Fruit fly (Drosophila melanogaster): ENCODE measurements around the gene zormin.

Gene zormin

dm6 chr3L:2163608-2164007, 12.1 kb upstream of the zormin start, which contains the start of gene CG15822 (continued):
- no peak for TF ChIP-seq CG8924 (tag; optimal IDR thresholded peaks at IDR 0.05)
- TF ChIP-seq Mad (GFP tag; optimal IDR thresholded peaks at IDR 0.05), result no peak
- TF ChIP-seq Hr78 (GFP tag; optimal IDR thresholded peaks at IDR 0.05), result peak in 1 of 2 experiments; percentile 37
- no peak for TF ChIP-seq CG2678 (tag; optimal IDR thresholded peaks at IDR 0.05)
- TF ChIP-seq cas (GFP tag; IDR thresholded peaks at IDR 0.05), result no peak
- peak; percentile 27 for TF ChIP-seq pros (GFP tag; optimal IDR thresholded peaks at IDR 0.05)

- TF ChIP-seq Drgx (GFP tag; IDR thresholded peaks at IDR 0.05) (peak; percentile 55; the same call in 1 of the 2 replicates), tll (GFP tag; optimal IDR thresholded peaks at IDR 0.05) (no peak), CG34376 (GFP tag; optimal IDR thresholded peaks at IDR 0.05) (no peak), Pdp1 (GFP tag; optimal IDR thresholded peaks at IDR 0.05) (peak in 1 of 2 experiments; percentile 33), corto (GFP tag; optimal IDR thresholded peaks at IDR 0.05) (no peak), CG10431 (GFP tag; optimal IDR thresholded peaks at IDR 0.05) (no peak), CG10654 (GFP tag; optimal IDR thresholded peaks at IDR 0.05) (no peak), CG16815 (GFP tag; optimal IDR thresholded peaks at IDR 0.05) (no peak), sr (GFP tag; IDR thresholded peaks at IDR 0.05) (no peak), CG7372 (GFP tag; IDR thresholded peaks at IDR 0.05) (no peak)
Measured at dm6 chr3L:2162623-2163022, 11.1 kb upstream of the zormin start.

- TF ChIP-seq sug (tag; optimal IDR thresholded peaks at IDR 0.05) (peak; percentile 17), ATbp (GFP tag; optimal IDR thresholded peaks at IDR 0.05) (peak; percentile 75), CG13296 (GFP tag; optimal IDR thresholded peaks at IDR 0.05) (peak; percentile 23), CG14860 (GFP tag; IDR thresholded peaks at IDR 0.05; ENCODE audit: partially characterized antibody) (no peak), wek (GFP tag; optimal IDR thresholded peaks at IDR 0.05) (no peak), jing (GFP tag; optimal IDR thresholded peaks at IDR 0.05) (peak; percentile 53), sisA (GFP tag; IDR thresholded peaks at IDR 0.05) (peak; percentile 88), PHDP (tag; optimal IDR thresholded peaks at IDR 0.05) (peak; percentile 55), NK7.1 (GFP tag; optimal IDR thresholded peaks at IDR 0.05) (peak; percentile 61), sna (GFP tag; IDR thresholded peaks at IDR 0.05; ENCODE audit: partially characterized antibody) (no peak), chif (GFP tag; optimal IDR thresholded peaks at IDR 0.05) (peak; percentile 40 to 72), unpg (GFP tag; optimal IDR thresholded peaks at IDR 0.05) (peak; percentile 69), NC2α (GFP tag; optimal IDR thresholded peaks at IDR 0.05) (peak; percentile 7), Dfd (GFP tag; optimal IDR thresholded peaks at IDR 0.05) (no peak), bcd (GFP tag; optimal IDR thresholded peaks at IDR 0.05) (peak; percentile 49), CG8290 (GFP tag; optimal IDR thresholded peaks at IDR 0.05) (peak; percentile 71), CG8290 (tag; optimal IDR thresholded peaks at IDR 0.05) (peak in 1 of 2 experiments; percentile 62), CG17385 (GFP tag; optimal IDR thresholded peaks at IDR 0.05) (peak; percentile 70), chn (GFP tag; optimal IDR thresholded peaks at IDR 0.05) (peak; percentile 53), Doc2 (GFP tag; IDR thresholded peaks at IDR 0.05) (no peak), btn (GFP tag; optimal IDR thresholded peaks at IDR 0.05) (peak; percentile 83), fd96Cb (tag; optimal IDR thresholded peaks at IDR 0.05) (peak; percentile 87), zf30C (GFP tag; optimal IDR thresholded peaks at IDR 0.05) (no peak), CG15073 (GFP tag; optimal IDR thresholded peaks at IDR 0.05) (no peak), Chrac-16 (GFP tag; optimal IDR thresholded peaks at IDR 0.05) (peak; percentile 48), Ets65A (GFP tag) (peak; percentile 90), Bgb (GFP tag; IDR thresholded peaks at IDR 0.05; ENCODE audit: partially characterized antibody) (no peak), CG6175 (GFP tag; IDR thresholded peaks at IDR 0.05) (peak; percentile 39; the same call in 1 of the 3 replicates), CG15601 (tag; optimal IDR thresholded peaks at IDR 0.05) (peak; percentile 72), CG3847 (GFP tag; IDR thresholded peaks at IDR 0.05) (peak; percentile 50), grau (tag; optimal IDR thresholded peaks at IDR 0.05) (peak; percentile 53), CG17568 (GFP tag; optimal IDR thresholded peaks at IDR 0.05) (peak; percentile 39)
Measured at dm6 chr3L:2162019-2162418, 10.5 kb upstream of the zormin start.

Data from whole organism, embryonic.